Fruit fly (Drosophila melanogaster) whole organism, embryonic: Measurements from ENCODE around the gene Top3alpha.

Source experiments
- CG11456 ChIP-seq: fragments of 200-800 bp; sonication (Bioruptor generic); IDR thresholded peaks from 3 replicates; pipeline ENCODE4 v1.3.6; 2022; ENCODE audit warnings: missing biosample characterization, missing genetic modification characterization
- CG13123 ChIP-seq: fragments of 200-800 bp; sonication (Bioruptor generic); optimal IDR thresholded peaks from 2 replicates; lab custom pipeline; 2016; ENCODE audit warnings: missing biosample characterization, missing genetic modification characterization
- CG14860 ChIP-seq: fragments of 200-800 bp; sonication (Bioruptor generic); IDR thresholded peaks from 3 replicates; pipeline ENCODE4 v1.3.6; 2022; ENCODE audit warnings: missing biosample characterization, missing genetic modification characterization; ENCODE audit not compliant: partially characterized antibody
- CG17568 ChIP-seq: fragments of 200-800 bp; sonication (Bioruptor generic); optimal IDR thresholded peaks from 2 replicates; lab custom pipeline; 2018; ENCODE audit warnings: missing biosample characterization, mild to moderate bottlenecking, missing genetic modification characterization, moderate library complexity
- CG17829 ChIP-seq: fragments of 200-800 bp; optimal IDR thresholded peaks from 2 replicates; lab custom pipeline; 2019; ENCODE audit warnings: missing biosample characterization, mild to moderate bottlenecking, missing genetic modification characterization, moderate library complexity
- CG2120 ChIP-seq: fragments of 200-800 bp; sonication (Bioruptor generic); optimal IDR thresholded peaks from 3 replicates; lab custom pipeline; 2016; ENCODE audit warnings: missing biosample characterization, missing genetic modification characterization
- CG32532 ChIP-seq: fragments of 200-800 bp; sonication (Bioruptor generic); IDR thresholded peaks from 2 replicates; pipeline ENCODE4 v1.3.6; 2022; ENCODE audit warnings: missing biosample characterization, missing genetic modification characterization
- CG3281 ChIP-seq: fragments of 200-800 bp; sonication (Bioruptor generic); optimal IDR thresholded peaks from 3 replicates; lab custom pipeline; 2017; ENCODE audit warnings: missing biosample characterization, mild to moderate bottlenecking, missing genetic modification characterization
- CG34224 ChIP-seq: fragments of 200-800 bp; sonication (Bioruptor generic); IDR thresholded peaks from 3 replicates; pipeline ENCODE4 v1.3.6; 2022; ENCODE audit warnings: missing biosample characterization, missing genetic modification characterization; ENCODE audit not compliant: partially characterized antibody
- CG3847 ChIP-seq: fragments of 200-800 bp; sonication (Bioruptor generic); IDR thresholded peaks from 2 replicates; pipeline ENCODE4 v1.3.6; 2022; ENCODE audit warnings: missing biosample characterization, missing genetic modification characterization
- CG4360 ChIP-seq: fragments of 200-800 bp; sonication (Bioruptor generic); IDR thresholded peaks from 2 replicates; pipeline ENCODE4 v1.3.6; 2022; ENCODE audit warnings: missing biosample characterization, missing genetic modification characterization
- CG5953 ChIP-seq: fragments of 200-800 bp; sonication (Bioruptor generic); IDR thresholded peaks from 2 replicates; pipeline ENCODE4 v1.3.6; 2022; ENCODE audit warnings: missing biosample characterization, missing genetic modification characterization
- CG8478 ChIP-seq: fragments of >200 bp; optimal IDR thresholded peaks from 2 replicates; lab custom pipeline; 2018
- CG8924 ChIP-seq: fragments of 200-800 bp; optimal IDR thresholded peaks from 3 replicates; lab custom pipeline; 2019; ENCODE audit warnings: missing biosample characterization, mild to moderate bottlenecking, missing genetic modification characterization, moderate library complexity
- CG9437 ChIP-seq: fragments of 200-800 bp; sonication (Bioruptor generic); optimal IDR thresholded peaks from 2 replicates; lab custom pipeline; 2018; ENCODE audit warnings: missing biosample characterization, mild to moderate bottlenecking, missing genetic modification characterization
- CG9932 ChIP-seq: fragments of 200-800 bp; sonication (Bioruptor generic); IDR thresholded peaks from 2 replicates; pipeline ENCODE4 v1.3.6; 2022; ENCODE audit warnings: missing biosample characterization, missing genetic modification characterization
- CoRest ChIP-seq: fragments of 200-800 bp; sonication (Bioruptor generic); optimal IDR thresholded peaks from 3 replicates; lab custom pipeline; 2018; ENCODE audit warnings: missing biosample characterization, mild to moderate bottlenecking, missing genetic modification characterization, moderate library complexity
- Dip3 ChIP-seq: fragments of 200-800 bp; sonication (Bioruptor generic); optimal IDR thresholded peaks from 3 replicates; lab custom pipeline; 2016; ENCODE audit warnings: missing biosample characterization, missing genetic modification characterization
- Dll ChIP-seq: fragments of 200-800 bp; sonication (Bioruptor generic); IDR thresholded peaks from 4 replicates; pipeline ENCODE4 v1.3.6; 2022; ENCODE audit warnings: missing biosample characterization, missing genetic modification characterization; ENCODE audit not compliant: partially characterized antibody
- Dp ChIP-seq: fragments of 200-800 bp; sonication (Bioruptor generic); optimal IDR thresholded peaks from 2 replicates; lab custom pipeline; 2018; ENCODE audit warnings: missing biosample characterization, mild to moderate bottlenecking, missing genetic modification characterization, moderate library complexity
- E2f2 ChIP-seq: fragments of 200-800 bp; sonication (Bioruptor generic); IDR thresholded peaks from 2 replicates; pipeline ENCODE4 v1.3.6; 2022; ENCODE audit warnings: missing biosample characterization, missing genetic modification characterization
- Fer1 ChIP-seq: fragments of 200-800 bp; sonication (Bioruptor generic); optimal IDR thresholded peaks from 2 replicates; lab custom pipeline; 2017; ENCODE audit warnings: missing biosample characterization, mild to moderate bottlenecking, missing genetic modification characterization
- HLH4C ChIP-seq: fragments of 200-800 bp; sonication (Bioruptor generic); IDR thresholded peaks from 3 replicates; pipeline ENCODE4 v1.3.6; 2022; ENCODE audit warnings: missing biosample characterization, missing genetic modification characterization; ENCODE audit not compliant: partially characterized antibody
- HLH54F ChIP-seq: fragments of 200-800 bp; sonication (Bioruptor generic); optimal IDR thresholded peaks from 3 replicates; lab custom pipeline; 2016; ENCODE audit warnings: missing biosample characterization, missing genetic modification characterization
- HmgZ ChIP-seq: fragments of 200-800 bp; sonication (Bioruptor generic); optimal IDR thresholded peaks from 2 replicates; lab custom pipeline; 2018; ENCODE audit warnings: missing biosample characterization, mild to moderate bottlenecking, missing genetic modification characterization
- Hr3 ChIP-seq: fragments of 200-800 bp; sonication (Bioruptor generic); optimal IDR thresholded peaks from 3 replicates; lab custom pipeline; 2016; ENCODE audit warnings: missing biosample characterization, missing genetic modification characterization
- Hr78 ChIP-seq, 2 experiments: fragments of 200-800 bp in 1 of 2; fragments of >200 bp in 1 of 2; sonication (Bioruptor generic) in 1 of 2; optimal IDR thresholded peaks; 2 replicates each; lab custom pipeline; 2017 to 2019; ENCODE audit warnings: missing biosample characterization in 2 of 2, missing genetic modification characterization in 2 of 2, mild to moderate bottlenecking in 1 of 2, moderate library complexity in 1 of 2
- Mad ChIP-seq: fragments of 200-800 bp; sonication (Bioruptor generic); optimal IDR thresholded peaks from 2 replicates; lab custom pipeline; 2016; ENCODE audit warnings: missing biosample characterization, missing genetic modification characterization
- NFAT ChIP-seq: fragments of 200-800 bp; sonication (Bioruptor generic); IDR thresholded peaks from 2 replicates; pipeline ENCODE4 v1.3.6; 2022; ENCODE audit warnings: missing biosample characterization, missing genetic modification characterization
- Neu2 ChIP-seq: fragments of 200-800 bp; sonication (Bioruptor generic); optimal IDR thresholded peaks from 3 replicates; lab custom pipeline; 2016; ENCODE audit warnings: missing biosample characterization, missing genetic modification characterization, borderline replicate concordance
- Six4 ChIP-seq: fragments of 200-800 bp; sonication (Bioruptor generic); optimal IDR thresholded peaks from 2 replicates; lab custom pipeline; 2016; ENCODE audit warnings: missing biosample characterization, missing genetic modification characterization
- TFAM ChIP-seq: fragments of 200-800 bp; sonication (Bioruptor generic); optimal IDR thresholded peaks from 2 replicates; lab custom pipeline; 2017; ENCODE audit warnings: missing biosample characterization, missing genetic modification characterization, inconsistent platforms
- YL-1 ChIP-seq: fragments of 200-800 bp; sonication (Bioruptor generic); optimal IDR thresholded peaks from 3 replicates; lab custom pipeline; 2017; ENCODE audit warnings: missing biosample characterization, mild to moderate bottlenecking, missing genetic modification characterization
- crc ChIP-seq: fragments of 200-800 bp; sonication (Bioruptor generic); optimal IDR thresholded peaks from 2 replicates; lab custom pipeline; 2016; ENCODE audit warnings: missing biosample characterization, missing genetic modification characterization
- crp ChIP-seq, 2 experiments: fragments of 200-800 bp; sonication (Bioruptor generic); optimal IDR thresholded peaks; 2 replicates in 1 of 2; 3 replicates in 1 of 2; lab custom pipeline; 2017; ENCODE audit warnings: missing biosample characterization in 2 of 2, missing genetic modification characterization in 2 of 2, mild to moderate bottlenecking in 1 of 2, moderate library complexity in 1 of 2
- danr ChIP-seq: fragments of 200-800 bp; sonication (Bioruptor generic); IDR thresholded peaks from 2 replicates; pipeline ENCODE4 v1.3.6; 2022; ENCODE audit warnings: missing biosample characterization, missing genetic modification characterization
- hbn ChIP-seq: fragments of 200-800 bp; sonication (Bioruptor generic); IDR thresholded peaks from 2 replicates; pipeline ENCODE4 v1.3.6; 2022; ENCODE audit warnings: missing biosample characterization, missing genetic modification characterization; ENCODE audit not compliant: partially characterized antibody
- klu ChIP-seq: fragments of 200-800 bp; sonication (Bioruptor generic); IDR thresholded peaks from 2 replicates; pipeline ENCODE4 v1.3.6; 2022; ENCODE audit warnings: missing biosample characterization, missing genetic modification characterization
- lab ChIP-seq: fragments of 200-800 bp; sonication (Bioruptor generic); optimal IDR thresholded peaks from 3 replicates; lab custom pipeline; 2017; ENCODE audit warnings: missing biosample characterization, missing genetic modification characterization, mild to moderate bottlenecking, moderate library complexity, missing genetic modification reagents
- mirr ChIP-seq: fragments of 200-800 bp; sonication (Bioruptor generic); optimal IDR thresholded peaks from 3 replicates; lab custom pipeline; 2018; ENCODE audit warnings: missing biosample characterization, mild to moderate bottlenecking, missing genetic modification characterization
- nmo ChIP-seq: fragments of 200-800 bp; sonication (Bioruptor generic); optimal IDR thresholded peaks from 2 replicates; lab custom pipeline; 2018; ENCODE audit warnings: missing biosample characterization, mild to moderate bottlenecking, missing genetic modification characterization, moderate library complexity
- p53 ChIP-seq: fragments of 200-800 bp; sonication (Bioruptor generic); optimal IDR thresholded peaks from 2 replicates; lab custom pipeline; 2016; ENCODE audit warnings: missing biosample characterization, missing genetic modification characterization
- phol ChIP-seq: fragments of 200-800 bp; sonication (Bioruptor generic); optimal IDR thresholded peaks from 3 replicates; lab custom pipeline; 2018; ENCODE audit warnings: missing biosample characterization, mild to moderate bottlenecking, missing genetic modification characterization, moderate library complexity
- pros ChIP-seq: fragments of 200-800 bp; sonication (Bioruptor generic); optimal IDR thresholded peaks from 3 replicates; lab custom pipeline; 2019; ENCODE audit warnings: missing biosample characterization, mild to moderate bottlenecking, missing genetic modification characterization, moderate library complexity
- pzg ChIP-seq: fragments of 200-800 bp; sonication (Bioruptor generic); optimal IDR thresholded peaks from 3 replicates; lab custom pipeline; 2018; ENCODE audit warnings: missing biosample characterization, mild to moderate bottlenecking, missing genetic modification characterization, moderate library complexity
- scrt ChIP-seq: fragments of 200-800 bp; sonication (Bioruptor generic); optimal IDR thresholded peaks from 2 replicates; lab custom pipeline; 2018; ENCODE audit warnings: missing biosample characterization, mild to moderate bottlenecking, missing genetic modification characterization, moderate library complexity
- slou ChIP-seq: fragments of 200-800 bp; sonication (Bioruptor generic); optimal IDR thresholded peaks from 3 replicates; lab custom pipeline; 2016; ENCODE audit warnings: missing biosample characterization, missing genetic modification characterization
- tx ChIP-seq: fragments of 200-800 bp; sonication (Bioruptor generic); optimal IDR thresholded peaks from 2 replicates; lab custom pipeline; 2016; ENCODE audit warnings: missing biosample characterization, missing genetic modification characterization
- vfl ChIP-seq: fragments of 200-800 bp; sonication (Bioruptor generic); optimal IDR thresholded peaks from 2 replicates; lab custom pipeline; 2016; ENCODE audit warnings: missing biosample characterization, missing genetic modification characterization
- zfh2 ChIP-seq: fragments of 200-800 bp; sonication (Bioruptor generic); optimal IDR thresholded peaks from 2 replicates; lab custom pipeline; 2016; ENCODE audit warnings: missing biosample characterization, missing genetic modification characterization

Top3alpha gene

DNA sequence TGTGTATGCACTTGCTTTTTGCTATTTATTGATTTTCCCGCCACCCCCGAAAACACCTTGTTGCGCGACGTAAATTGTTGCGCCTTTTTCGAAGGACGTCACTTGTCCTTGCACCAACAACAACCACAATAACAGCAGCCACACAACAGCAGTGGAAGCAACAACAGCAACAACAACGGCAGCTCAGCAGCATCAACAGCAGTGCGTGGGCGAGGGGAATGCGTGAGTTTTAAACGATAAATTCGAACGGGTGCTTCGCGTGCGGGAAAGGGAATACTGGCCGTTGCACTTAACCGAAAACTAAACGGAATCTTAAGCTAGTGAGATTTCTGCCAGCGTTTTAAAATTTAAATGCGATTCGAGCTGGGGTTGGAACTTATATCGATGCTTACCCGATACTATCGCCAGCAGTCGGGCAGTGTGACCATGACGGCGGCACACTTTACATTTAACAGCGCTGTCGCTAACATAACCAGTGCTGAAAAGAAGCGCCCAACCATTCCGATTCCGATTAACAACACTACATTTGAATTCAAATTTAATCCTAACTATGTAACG, 10.5 kb downstream of the Top3alpha start, which contains the start of gene cyst (continued):
- peak; percentile 54 for TF ChIP-seq lab (GFP tag; lab: Kevin White, UChicago)
- TF ChIP-seq Dp (GFP tag; lab: Kevin White, UChicago): peak; percentile 86
- no peak for TF ChIP-seq danr (GFP tag; lab: Robert Waterston, UW)
- peak; percentile 96 for TF ChIP-seq hbn
- peak; percentile 94 for TF ChIP-seq HLH4C (GFP tag; lab: Robert Waterston, UW)
- TF ChIP-seq zfh2 (GFP tag; lab: Kevin White, UChicago): peak; percentile 62
- TF ChIP-seq pros: no peak
- TF ChIP-seq YL-1 (GFP tag; lab: Kevin White, UChicago): peak; percentile 91
- TF ChIP-seq CoRest (tag; lab: Kevin White, UChicago): peak; percentile 60
- TF ChIP-seq Mad (GFP tag; lab: Kevin White, UChicago): peak; percentile 14
- peak; percentile 93 for TF ChIP-seq scrt (GFP tag; lab: Kevin White, UChicago)
- peak; percentile 72 for TF ChIP-seq CG9932 (GFP tag; lab: Robert Waterston, UW)
- TF ChIP-seq CG11456 (GFP tag; lab: Robert Waterston, UW): peak; percentile 36; the same call in 1 of the 3 replicates
- peak; percentile 83 for TF ChIP-seq CG8478
- peak; percentile 40 for TF ChIP-seq CG32532 (GFP tag; lab: Robert Waterston, UW)
- TF ChIP-seq klu: peak; percentile 46; the same call in 1 of the 2 replicates
- TF ChIP-seq CG14860 (GFP tag; lab: Robert Waterston, UW): peak; percentile 96
- peak; percentile 39 for TF ChIP-seq Dip3 (GFP tag; lab: Kevin White, UChicago)
- TF ChIP-seq mirr: no peak
- TF ChIP-seq slou (GFP tag; lab: Kevin White, UChicago): no peak
- TF ChIP-seq CG34224 (GFP tag; lab: Robert Waterston, UW): peak; percentile 95
- peak in 1 of 2 experiments; percentile 55 for TF ChIP-seq crp (GFP tag; optimal IDR thresholded peaks at IDR 0.05; lab: Kevin White, UChicago)
- TF ChIP-seq crc (GFP tag; lab: Kevin White, UChicago): no peak
- peak; percentile 97 for TF ChIP-seq Dll (GFP tag; lab: Robert Waterston, UW)
- peak; percentile 60 for TF ChIP-seq nmo (GFP tag; lab: Kevin White, UChicago)
- TF ChIP-seq Six4: peak; percentile 9
- no peak for TF ChIP-seq Hr3 (GFP tag; lab: Kevin White, UChicago)
- peak; percentile 24 for TF ChIP-seq tx
- TF ChIP-seq Hr78 (GFP tag; optimal IDR thresholded peaks at IDR 0.05; lab: Kevin White, UChicago): no peak
- no peak for TF ChIP-seq CG5953 (GFP tag; lab: Robert Waterston, UW)
- TF ChIP-seq CG3847 (GFP tag; lab: Robert Waterston, UW): peak; percentile 82
- TF ChIP-seq CG4360 (GFP tag; lab: Robert Waterston, UW): peak; percentile 96
- TF ChIP-seq p53: peak; percentile 50
- peak; percentile 31 for TF ChIP-seq CG3281 (GFP tag; lab: Kevin White, UChicago)
- TF ChIP-seq vfl (GFP tag; lab: Kevin White, UChicago): peak; percentile 44
- TF ChIP-seq CG17829 (tag; lab: Kevin White, UChicago): peak; percentile 57
- no peak for TF ChIP-seq CG8924 (tag; lab: Kevin White, UChicago)
- no peak for TF ChIP-seq CG9437 (GFP tag; lab: Kevin White, UChicago)
- peak; percentile 95 for TF ChIP-seq pzg (GFP tag; lab: Kevin White, UChicago)
- peak; percentile 86 for TF ChIP-seq E2f2 (GFP tag; lab: Robert Waterston, UW)
- TF ChIP-seq HLH54F: peak; percentile 57
- TF ChIP-seq TFAM (GFP tag; lab: Kevin White, UChicago): no peak
- 0 out of 2 replicates have a peak, but pooled peaks have one; percentile 48 for TF ChIP-seq NFAT (GFP tag; lab: Robert Waterston, UW)
- peak; percentile 51 for TF ChIP-seq phol
- peak; percentile 25 for TF ChIP-seq Fer1 (GFP tag; lab: Kevin White, UChicago)
- no peak for TF ChIP-seq Neu2 (GFP tag; lab: Kevin White, UChicago)
- no peak for TF ChIP-seq CG17568
- peak; percentile 76 for TF ChIP-seq HmgZ (tag; lab: Kevin White, UChicago)
- TF ChIP-seq CG13123: peak; percentile 14
- peak; percentile 69 for TF ChIP-seq CG2120
